Fruit fly (Drosophila melanogaster): ENCODE data around the gene Roc1b.

Roc1b gene

DNA sequence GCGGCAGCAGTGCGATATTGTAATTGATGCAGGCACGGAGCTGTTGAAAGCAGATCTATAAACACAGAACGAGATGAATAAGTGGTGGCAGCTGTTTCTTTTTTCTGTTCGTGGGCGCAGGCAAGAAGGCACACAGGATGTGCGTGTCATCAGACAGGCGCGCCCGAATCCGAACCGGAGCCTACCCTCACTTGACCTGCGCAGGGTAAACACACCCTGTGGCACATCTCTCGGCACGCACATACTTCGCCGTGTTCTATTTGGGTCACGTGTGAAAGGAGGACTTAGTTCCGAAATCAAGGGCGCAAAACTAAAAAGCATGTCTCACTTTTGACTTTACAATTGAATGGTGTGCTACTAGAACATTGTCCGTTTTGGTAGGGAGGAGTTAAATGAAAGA lies 36.3 kb upstream of the Roc1b start:
- no peak for TF ChIP-seq CG32121 (GFP tag; IDR thresholded peaks at IDR 0.05)

DNA sequence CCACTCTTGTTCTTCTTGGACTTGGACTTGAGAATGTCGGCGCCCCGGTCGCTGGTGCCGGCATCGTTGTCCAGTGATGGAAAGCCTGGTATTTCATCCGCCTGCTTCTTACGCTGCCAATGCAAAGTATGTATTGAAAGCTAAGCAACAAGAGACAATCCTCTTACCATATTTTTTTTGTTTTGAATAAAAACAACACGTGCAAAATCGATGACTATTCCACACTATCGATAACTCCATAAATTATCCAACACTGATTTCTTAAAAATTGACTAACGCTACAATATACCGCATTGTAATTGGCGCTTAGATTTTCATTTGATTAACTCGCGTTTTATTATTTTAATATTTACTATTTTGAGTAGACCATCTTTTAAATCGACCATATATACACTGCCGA lies 33.3 kb upstream of the Roc1b start, which contains the start of gene CG32344:
TSS of gene CG32344 (minus strand) at position 235 of the 400 bp plus-strand sequence.
- TF ChIP-seq CG10348 (GFP tag; IDR thresholded peaks at IDR 0.05) (no peak), Snoo (tag; optimal IDR thresholded peaks at IDR 0.05) (no peak), gl (tag; optimal IDR thresholded peaks at IDR 0.05) (no peak), CG17806 (tag; optimal IDR thresholded peaks at IDR 0.05) (no peak), EcR (GFP tag; optimal IDR thresholded peaks at IDR 0.05) (no peak), CG32121 (GFP tag; IDR thresholded peaks at IDR 0.05) (no peak), D1 (tag; optimal IDR thresholded peaks at IDR 0.05) (no peak)

DNA sequence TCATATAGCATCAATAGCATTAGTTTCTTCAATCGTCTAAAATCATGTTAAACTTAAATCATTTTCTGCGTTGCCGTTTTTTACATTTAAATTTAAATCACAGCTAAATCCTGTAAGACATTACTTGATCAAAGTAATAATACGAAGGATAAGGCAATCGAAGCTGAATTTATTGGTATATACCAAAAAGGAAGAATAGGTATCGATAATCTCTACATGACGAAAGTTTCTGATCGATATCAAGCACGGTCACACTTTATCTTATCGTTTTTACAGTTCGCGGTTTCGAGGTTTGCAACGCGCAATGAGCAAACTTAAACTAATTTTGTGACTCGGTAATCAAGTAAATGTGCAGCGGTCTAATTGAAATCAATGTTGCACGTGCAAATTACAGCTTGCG lies 29.9 kb upstream of the Roc1b start, which contains the start of the genes Atac3 and Ptpmeg:
TSS of gene Atac3 (minus strand) at position 160 of the 400 bp plus-strand sequence.
TSS of gene Ptpmeg (plus strand) at position 265 of the 400 bp plus-strand sequence.
- TF ChIP-seq CG34367 (tag; optimal IDR thresholded peaks at IDR 0.05) (no peak), rn (GFP tag; IDR thresholded peaks at IDR 0.05) (no peak), Snoo (tag; optimal IDR thresholded peaks at IDR 0.05) (no peak), CG14655 (GFP tag; optimal IDR thresholded peaks at IDR 0.05) (no peak), Pif1B (GFP tag; optimal IDR thresholded peaks at IDR 0.05) (no peak), Pif1A (GFP tag; optimal IDR thresholded peaks at IDR 0.05) (no peak), CG13204 (GFP tag; optimal IDR thresholded peaks at IDR 0.05) (no peak), gl (tag; optimal IDR thresholded peaks at IDR 0.05) (no peak), CG32121 (GFP tag; IDR thresholded peaks at IDR 0.05) (no peak), CG12605 (GFP tag; IDR thresholded peaks at IDR 0.05) (no peak), fd96Ca (GFP tag; IDR thresholded peaks at IDR 0.05) (no peak), CG8301 (tag; optimal IDR thresholded peaks at IDR 0.05) (no peak), CG4496 (GFP tag; IDR thresholded peaks at IDR 0.05) (no peak), CG8159 (tag; optimal IDR thresholded peaks at IDR 0.05) (no peak), CG15710 (tag; optimal IDR thresholded peaks at IDR 0.05) (no peak), CG9948 (tag; optimal IDR thresholded peaks at IDR 0.05) (no peak), D1 (tag; optimal IDR thresholded peaks at IDR 0.05) (no peak), CG17806 (tag; optimal IDR thresholded peaks at IDR 0.05) (no peak)

DNA sequence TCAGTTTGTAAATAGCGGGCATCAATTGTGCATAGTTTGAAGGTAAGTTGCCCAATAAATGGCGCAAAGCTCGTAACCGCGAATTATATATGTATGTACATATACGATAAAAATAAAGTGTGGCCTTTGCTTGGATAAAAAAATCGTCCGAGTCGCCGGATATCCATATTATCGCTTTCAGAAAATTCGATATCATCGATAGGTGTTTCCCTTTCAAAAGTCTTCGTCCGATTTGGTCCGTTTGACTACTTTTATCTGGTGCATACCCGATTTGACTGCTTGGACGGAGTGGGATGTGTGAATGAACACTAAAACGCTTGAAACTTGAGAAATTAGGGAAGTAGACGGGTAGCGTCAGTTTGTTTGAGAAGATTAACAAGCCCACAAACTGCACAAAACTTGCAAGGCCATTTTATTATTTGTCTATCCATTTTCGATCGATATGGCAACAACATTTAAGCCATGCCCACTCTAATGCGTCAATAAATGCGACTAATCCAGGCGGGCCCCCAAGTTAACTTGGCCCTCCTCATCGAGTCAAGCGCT lies 28.6 kb upstream of the Roc1b start:
- no peak for TF ChIP-seq CG9948 (tag; optimal IDR thresholded peaks at IDR 0.05)
- no peak for TF ChIP-seq CG8301 (tag; optimal IDR thresholded peaks at IDR 0.05)
- TF ChIP-seq rn (GFP tag; IDR thresholded peaks at IDR 0.05) = no peak
- TF ChIP-seq CG13204 (GFP tag; optimal IDR thresholded peaks at IDR 0.05) = no peak
- no peak for TF ChIP-seq CG10348 (GFP tag; IDR thresholded peaks at IDR 0.05)
- TF ChIP-seq fd96Ca (GFP tag; IDR thresholded peaks at IDR 0.05) = no peak
- no peak for TF ChIP-seq Pif1A (GFP tag; optimal IDR thresholded peaks at IDR 0.05)
- no peak for TF ChIP-seq CG8159 (tag; optimal IDR thresholded peaks at IDR 0.05)
- TF ChIP-seq CG17806 (tag; optimal IDR thresholded peaks at IDR 0.05) = no peak
- no peak for TF ChIP-seq Pif1B (GFP tag; optimal IDR thresholded peaks at IDR 0.05)
- TF ChIP-seq CG14655 (GFP tag; optimal IDR thresholded peaks at IDR 0.05) = no peak
- TF ChIP-seq CG32121 (GFP tag; IDR thresholded peaks at IDR 0.05) = no peak
- no peak for TF ChIP-seq D1 (tag; optimal IDR thresholded peaks at IDR 0.05)
- no peak for TF ChIP-seq EcR (GFP tag; optimal IDR thresholded peaks at IDR 0.05)
- TF ChIP-seq Snoo (tag; optimal IDR thresholded peaks at IDR 0.05) = no peak
- TF ChIP-seq CG4496 (GFP tag; IDR thresholded peaks at IDR 0.05) = no peak
- TF ChIP-seq CG15710 (tag; optimal IDR thresholded peaks at IDR 0.05) = no peak

DNA sequence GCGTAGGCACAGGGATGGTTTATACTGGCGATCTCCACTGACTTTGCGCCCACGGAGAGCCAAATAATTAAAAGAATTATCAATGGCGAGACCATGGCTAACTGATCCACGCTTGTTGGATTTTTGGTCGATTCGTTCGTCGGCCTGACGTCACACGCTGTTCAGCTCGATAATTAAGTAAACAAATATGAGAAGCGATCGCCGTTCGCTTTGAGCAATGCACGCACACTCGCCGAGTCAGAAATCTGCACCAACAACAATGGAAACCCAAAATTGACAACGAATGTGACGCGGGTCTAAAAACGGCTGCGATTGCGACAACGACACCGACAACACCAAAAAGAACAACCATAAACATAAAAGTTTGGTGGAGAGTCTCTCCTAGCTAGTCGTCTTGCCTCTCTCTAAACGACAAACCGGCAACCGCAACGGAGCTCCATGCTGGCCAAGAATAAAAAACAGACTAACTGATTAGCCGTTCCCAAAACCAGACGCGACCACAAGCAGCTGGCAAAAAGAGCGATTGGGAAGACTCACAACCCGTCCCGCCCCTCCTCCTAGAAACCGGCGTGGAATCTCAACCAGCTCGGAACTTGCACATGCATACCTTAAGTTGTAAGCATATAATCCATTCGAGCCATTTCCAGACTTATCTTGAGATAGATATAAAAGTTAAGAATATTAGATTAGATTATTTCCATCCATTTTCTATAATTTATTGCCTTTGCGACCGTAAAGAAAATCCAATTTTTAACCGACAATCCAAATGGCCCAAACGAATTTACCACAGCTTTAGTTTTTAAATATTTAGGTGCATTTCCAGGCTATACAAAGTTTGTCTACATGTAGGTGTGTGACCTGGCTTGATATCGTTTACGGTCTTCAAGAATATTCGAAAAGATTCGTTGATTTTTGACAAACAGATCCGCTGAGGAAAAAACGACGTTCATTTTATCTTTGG lies 25.7 kb upstream of the Roc1b start, which contains the start of gene mthl9:
TSS of gene mthl9 (minus strand) at position 468 of the 961 bp plus-strand sequence.
- TF ChIP-seq Ets98B (GFP tag; IDR thresholded peaks at IDR 0.05) (peak; percentile 52; the same call in 1 of the 2 replicates), gl (tag; optimal IDR thresholded peaks at IDR 0.05) (no peak), CG4496 (GFP tag; IDR thresholded peaks at IDR 0.05) (peak; percentile 15; the same call in 1 of the 3 replicates), CG9948 (tag; optimal IDR thresholded peaks at IDR 0.05) (no peak)

DNA sequence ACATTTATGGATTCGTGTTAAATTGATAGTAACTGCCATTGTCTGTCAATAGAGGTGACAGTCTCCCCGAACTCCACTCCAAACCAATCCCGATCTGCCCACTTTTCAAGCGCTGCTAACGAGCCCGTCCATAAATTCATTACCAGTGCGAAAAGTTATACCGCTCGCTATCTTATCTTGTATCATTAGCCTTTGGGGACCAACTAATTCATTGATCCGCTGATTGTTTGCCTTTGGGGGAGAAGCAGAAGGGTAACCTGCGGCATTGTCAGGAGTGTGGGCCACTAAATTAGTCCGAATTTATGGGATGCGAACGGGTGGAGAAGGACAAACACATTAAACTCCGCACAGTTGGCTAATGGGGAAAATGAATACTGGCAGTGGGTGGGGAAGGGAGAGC lies 20.6 kb upstream of the Roc1b start:
- no peak for TF ChIP-seq CG8301 (tag; optimal IDR thresholded peaks at IDR 0.05)

DNA sequence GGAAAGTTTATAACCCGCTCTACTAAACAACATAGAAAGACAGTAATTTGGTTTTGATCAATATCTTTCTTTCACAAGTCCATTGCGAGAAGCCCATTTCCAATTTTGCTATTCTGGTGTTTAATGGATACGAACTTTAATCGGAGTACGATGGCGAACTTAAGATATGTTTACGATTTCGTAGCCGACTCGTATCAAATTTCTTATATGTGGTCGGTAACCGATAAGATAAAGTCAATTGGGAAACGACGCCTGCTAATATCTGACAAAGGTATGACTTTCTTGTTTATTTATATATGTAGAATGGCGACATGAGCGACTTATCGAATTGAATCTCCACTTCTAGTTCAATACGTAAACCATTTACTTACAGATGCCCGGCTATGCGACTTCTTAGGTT lies 19.7 kb upstream of the Roc1b start:
- no peak for TF ChIP-seq Snoo (tag; optimal IDR thresholded peaks at IDR 0.05)
- no peak for TF ChIP-seq CG15710 (tag; optimal IDR thresholded peaks at IDR 0.05)
- TF ChIP-seq CG17806 (tag; optimal IDR thresholded peaks at IDR 0.05) = no peak
- no peak for TF ChIP-seq CG32121 (GFP tag; IDR thresholded peaks at IDR 0.05)
- TF ChIP-seq EcR (GFP tag; optimal IDR thresholded peaks at IDR 0.05) = peak; percentile 17
